Worm (Caenorhabditis elegans): ENCODE results near the gene srw-21.

The srw-21 gene

DNA sequence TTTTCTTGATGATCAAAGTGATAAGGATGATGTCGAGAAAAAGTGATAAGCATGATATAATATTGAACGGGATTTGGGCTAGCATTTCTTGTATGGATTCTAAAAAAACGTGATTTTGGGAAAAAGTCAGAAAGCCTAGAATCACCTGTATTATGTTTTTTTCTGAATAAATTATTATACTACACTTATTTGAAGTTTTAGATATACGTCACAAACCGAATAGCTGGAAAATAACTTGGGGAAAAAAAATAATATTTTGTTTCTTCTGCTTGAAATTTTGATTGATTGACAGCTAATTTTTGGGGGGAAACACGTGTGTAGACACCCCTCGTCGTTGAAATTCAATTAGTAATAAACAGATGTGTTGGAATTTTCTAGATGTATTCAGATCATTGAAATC lies 4.7 kb downstream of the srw-21 start, which contains the start of gene str-264:
TSS of gene str-264 (minus strand) at position 101 of the 400 bp plus-strand sequence.
- TF ChIP-seq F13C5.2 (tag; optimal IDR thresholded peaks at IDR 0.05) (no peak), ceh-36 (tag; optimal IDR thresholded peaks at IDR 0.05) (no peak), hmg-4 (GFP tag; optimal IDR thresholded peaks at IDR 0.05) (no peak)

DNA sequence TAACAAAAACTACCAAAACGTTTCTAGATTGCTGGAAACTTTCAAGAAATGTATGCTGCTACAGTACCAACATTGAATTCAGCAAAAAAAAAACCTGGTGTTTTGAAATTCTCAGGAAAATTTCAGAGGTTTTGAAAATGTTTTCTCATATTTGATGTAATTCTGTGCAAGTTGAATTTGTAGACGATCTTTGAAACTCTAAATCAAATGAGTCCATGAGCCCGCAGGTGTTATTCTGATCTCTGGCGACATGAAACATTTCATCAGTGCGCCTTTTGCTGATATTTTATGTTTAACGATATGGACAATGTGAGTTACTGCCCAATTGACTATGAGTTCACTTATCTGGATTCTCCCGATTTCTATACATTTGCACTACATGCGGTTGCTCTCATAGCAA lies 5.8 kb downstream of the srw-21 start, which contains the start of gene srh-218:
TSS of gene srh-218 (plus strand) at position 301 of the 400 bp plus-strand sequence.
- TF ChIP-seq aly-1 (tag; optimal IDR thresholded peaks at IDR 0.05) (no peak), pes-1 (GFP tag; IDR thresholded peaks at IDR 0.05) (no peak), tbx-11 (GFP tag; IDR thresholded peaks at IDR 0.05) (no peak), F13C5.2 (tag; optimal IDR thresholded peaks at IDR 0.05) (no peak), B0310.2 (tag; optimal IDR thresholded peaks at IDR 0.05) (no peak), tbx-37 (GFP tag; conservative IDR thresholded peaks at IDR 0.05) (no peak), tra-4 (tag; optimal IDR thresholded peaks at IDR 0.05) (no peak), hmg-4 (GFP tag; optimal IDR thresholded peaks at IDR 0.05) (no peak), ceh-13 (GFP tag; optimal IDR thresholded peaks at IDR 0.05) (no peak)

DNA sequence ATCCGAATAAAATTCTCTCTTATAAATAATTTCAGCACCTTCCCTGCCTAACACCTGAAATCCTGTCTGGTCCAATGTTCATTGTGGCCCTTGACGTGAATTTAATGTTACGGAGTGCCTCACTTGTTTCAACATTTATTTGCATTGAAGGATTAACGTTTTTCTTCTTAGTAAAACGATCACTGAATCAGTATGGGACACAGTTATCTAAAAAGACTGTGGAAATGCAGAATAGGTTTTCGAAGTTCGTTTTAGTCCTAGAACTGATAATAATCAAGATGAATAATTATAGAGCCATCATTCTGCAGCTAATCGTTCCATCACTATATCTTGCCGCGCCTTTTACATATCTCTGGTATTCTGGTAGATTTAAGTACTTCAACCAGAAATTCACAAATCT lies 7.3 kb downstream of the srw-21 start, which contains the start of gene srh-219:
TSS of gene srh-219 (plus strand) at position 301 of the 400 bp plus-strand sequence.
- TF ChIP-seq sea-1 (GFP tag; conservative IDR thresholded peaks at IDR 0.05) = no peak
- no peak for TF ChIP-seq F13C5.2 (tag; optimal IDR thresholded peaks at IDR 0.05)
- no peak for TF ChIP-seq tbx-37 (GFP tag; conservative IDR thresholded peaks at IDR 0.05)
- no peak for TF ChIP-seq ama-1 (optimal IDR thresholded peaks at IDR 0.05)
- no peak for TF ChIP-seq flt-1 (GFP tag; IDR thresholded peaks at IDR 0.05)
- no peak for TF ChIP-seq ceh-13 (GFP tag; optimal IDR thresholded peaks at IDR 0.05)
- no peak for TF ChIP-seq tra-4 (tag; optimal IDR thresholded peaks at IDR 0.05)
- TF ChIP-seq B0310.2 (tag; optimal IDR thresholded peaks at IDR 0.05) = no peak
- no peak for TF ChIP-seq tbx-11 (GFP tag; IDR thresholded peaks at IDR 0.05)
- no peak for TF ChIP-seq scrt-1 (GFP tag; IDR thresholded peaks at IDR 0.05)

DNA sequence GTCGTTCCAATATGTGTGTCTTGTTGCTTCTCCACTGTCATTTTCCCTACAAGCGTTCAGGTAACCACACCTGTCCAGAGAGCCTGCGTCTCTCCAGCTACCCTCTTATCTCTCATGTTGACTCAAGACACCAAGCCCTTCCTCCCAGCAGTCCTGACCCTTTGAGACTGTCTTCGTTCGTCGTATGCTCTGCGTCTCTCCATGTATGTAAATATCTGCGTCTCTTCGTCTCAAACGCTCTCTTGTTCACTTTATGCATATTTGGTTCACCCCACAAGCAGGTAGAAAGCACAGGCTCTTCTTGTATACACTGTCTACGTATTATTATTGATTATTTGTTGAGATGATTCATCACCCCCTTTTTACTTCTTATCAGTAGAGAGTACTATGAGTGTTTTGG lies 9.9 kb downstream of the srw-21 start:
- TF ChIP-seq tra-4 (tag; optimal IDR thresholded peaks at IDR 0.05) = no peak
- no peak for TF ChIP-seq pes-1 (GFP tag; IDR thresholded peaks at IDR 0.05)
- TF ChIP-seq scrt-1 (GFP tag; IDR thresholded peaks at IDR 0.05) = no peak
- TF ChIP-seq hmbx-1 (tag; optimal IDR thresholded peaks at IDR 0.05) = no peak
- no peak for TF ChIP-seq sea-1 (GFP tag; conservative IDR thresholded peaks at IDR 0.05)
- TF ChIP-seq tbx-37 (GFP tag; conservative IDR thresholded peaks at IDR 0.05) = no peak
- no peak for TF ChIP-seq tbx-11 (GFP tag; IDR thresholded peaks at IDR 0.05)
- no peak for TF ChIP-seq ceh-36 (tag; optimal IDR thresholded peaks at IDR 0.05)

DNA sequence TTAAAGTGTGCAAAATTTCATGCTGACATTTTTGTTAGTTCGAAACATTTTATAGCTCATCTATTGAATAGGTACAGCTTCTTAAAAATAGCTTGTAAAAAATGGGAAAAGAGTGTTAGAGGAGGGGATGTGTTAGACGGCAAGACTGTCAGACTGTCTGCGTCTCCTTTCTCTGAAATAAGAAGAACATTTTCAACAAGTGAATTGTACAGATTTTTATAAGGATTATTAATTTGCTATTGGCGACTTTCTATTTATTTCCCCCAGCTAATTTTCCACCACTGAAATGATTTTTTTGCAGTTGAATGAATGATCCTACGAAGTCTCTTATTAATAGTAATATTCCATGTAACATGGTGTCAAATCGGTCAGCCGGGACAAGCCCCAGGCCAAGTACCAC lies 10.6 kb downstream of the srw-21 start, which contains the start of gene C06B8.7:
TSS of gene C06B8.7 (plus strand) at position 301 of the 400 bp plus-strand sequence.
- TF ChIP-seq hnd-1 (tag; optimal IDR thresholded peaks at IDR 0.05) = no peak
- no peak for TF ChIP-seq ceh-13 (GFP tag; optimal IDR thresholded peaks at IDR 0.05)

DNA sequence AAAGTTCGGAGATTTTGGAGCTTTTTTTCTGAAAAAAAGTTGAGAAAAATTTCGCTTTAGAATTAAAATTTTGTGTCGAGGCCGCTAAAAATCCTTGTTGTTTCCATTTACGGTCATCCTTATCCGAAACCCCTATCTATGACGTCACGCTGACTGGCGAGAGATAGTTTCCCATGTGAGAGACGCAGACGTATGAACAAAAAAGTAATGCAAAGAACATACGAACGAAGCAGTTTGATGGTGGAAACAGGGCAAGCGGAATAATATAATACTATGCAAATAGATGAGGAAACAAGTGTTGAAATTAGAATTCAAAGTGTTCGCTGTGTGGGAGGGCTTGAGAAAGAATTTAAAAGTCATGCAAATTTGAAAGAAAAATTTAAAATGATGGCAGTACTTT lies 11.2 kb downstream of the srw-21 start:
- TF ChIP-seq B0310.2 (tag; optimal IDR thresholded peaks at IDR 0.05) = no peak

DNA sequence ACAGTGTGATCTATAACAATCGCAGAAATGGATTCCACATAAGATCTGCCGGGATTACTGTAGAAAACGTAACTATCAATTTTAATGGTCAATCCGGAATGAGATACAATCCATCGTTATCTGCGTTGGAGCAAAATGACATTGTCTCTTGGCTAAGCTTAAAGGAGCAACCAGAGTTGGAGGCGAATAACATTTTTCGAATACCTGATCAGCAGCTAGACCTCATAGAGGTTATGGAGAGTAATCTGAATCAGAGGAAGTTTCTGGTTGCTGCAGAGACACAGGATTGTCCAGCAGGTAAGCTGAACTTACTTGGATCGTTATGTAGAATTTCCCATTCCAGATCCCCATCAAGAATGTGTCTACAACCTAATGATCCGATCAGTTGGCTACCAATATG lies 15.7 kb downstream of the srw-21 start:
- no peak for TF ChIP-seq ceh-36 (tag; optimal IDR thresholded peaks at IDR 0.05)
- no peak for TF ChIP-seq tbx-11 (GFP tag; IDR thresholded peaks at IDR 0.05)
- no peak for TF ChIP-seq ceh-13 (GFP tag; optimal IDR thresholded peaks at IDR 0.05)
- no peak for TF ChIP-seq scrt-1 (GFP tag; IDR thresholded peaks at IDR 0.05)
- TF ChIP-seq aly-1 (tag; optimal IDR thresholded peaks at IDR 0.05) = no peak

DNA sequence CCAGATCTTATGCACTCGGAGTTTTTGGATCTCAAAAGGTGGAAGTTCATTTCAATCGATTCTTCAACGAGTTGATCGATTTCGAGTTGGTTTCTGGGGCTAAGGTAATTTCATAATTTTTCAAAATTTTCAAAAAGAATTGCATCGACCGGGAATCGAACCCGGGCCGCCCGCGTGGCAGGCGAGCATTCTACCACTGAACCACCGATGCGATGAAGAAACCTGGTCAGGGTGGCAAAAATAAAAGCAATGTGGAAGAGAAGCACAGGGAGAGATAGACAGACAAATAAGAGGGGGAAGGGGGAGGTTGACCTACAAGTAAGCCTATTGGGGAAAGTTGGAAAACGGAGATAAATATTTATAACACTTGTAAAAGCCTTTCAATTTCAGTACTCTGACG lies 17.2 kb downstream of the srw-21 start:
- TF ChIP-seq ama-1 (optimal IDR thresholded peaks at IDR 0.05) = no peak
- 0 out of 2 replicates have a peak, but pooled peaks have one; percentile 34 for TF ChIP-seq tbx-37 (GFP tag; conservative IDR thresholded peaks at IDR 0.05)
- no peak; the same call in 1 of the 2 replicates for TF ChIP-seq pes-1 (GFP tag; IDR thresholded peaks at IDR 0.05)
- TF ChIP-seq sea-1 (GFP tag; conservative IDR thresholded peaks at IDR 0.05) = peak; percentile 81
- no peak for TF ChIP-seq tra-4 (tag; optimal IDR thresholded peaks at IDR 0.05)
- no peak for TF ChIP-seq hmbx-1 (tag; optimal IDR thresholded peaks at IDR 0.05)
- no peak for TF ChIP-seq hmg-4 (GFP tag; optimal IDR thresholded peaks at IDR 0.05)
- peak; percentile 65; the same call in 1 of the 2 replicates for TF ChIP-seq scrt-1 (GFP tag; IDR thresholded peaks at IDR 0.05)
- TF ChIP-seq hnd-1 (tag; optimal IDR thresholded peaks at IDR 0.05) = no peak
- TF ChIP-seq F13C5.2 (tag; optimal IDR thresholded peaks at IDR 0.05) = peak; percentile 44
- TF ChIP-seq ceh-36 (tag; optimal IDR thresholded peaks at IDR 0.05) = peak; percentile 45
- peak; percentile 74; the same call in 1 of the 2 replicates for TF ChIP-seq tbx-11 (GFP tag; IDR thresholded peaks at IDR 0.05)
- peak; percentile 41 for TF ChIP-seq aly-1 (tag; optimal IDR thresholded peaks at IDR 0.05)
- peak; percentile 40 for TF ChIP-seq ceh-13 (GFP tag; optimal IDR thresholded peaks at IDR 0.05)
- TF ChIP-seq ets-7 (tag; optimal IDR thresholded peaks at IDR 0.05) = no peak
- peak; percentile 78 for TF ChIP-seq flt-1 (GFP tag; IDR thresholded peaks at IDR 0.05)
- TF ChIP-seq B0310.2 (tag; optimal IDR thresholded peaks at IDR 0.05) = peak; percentile 42

DNA sequence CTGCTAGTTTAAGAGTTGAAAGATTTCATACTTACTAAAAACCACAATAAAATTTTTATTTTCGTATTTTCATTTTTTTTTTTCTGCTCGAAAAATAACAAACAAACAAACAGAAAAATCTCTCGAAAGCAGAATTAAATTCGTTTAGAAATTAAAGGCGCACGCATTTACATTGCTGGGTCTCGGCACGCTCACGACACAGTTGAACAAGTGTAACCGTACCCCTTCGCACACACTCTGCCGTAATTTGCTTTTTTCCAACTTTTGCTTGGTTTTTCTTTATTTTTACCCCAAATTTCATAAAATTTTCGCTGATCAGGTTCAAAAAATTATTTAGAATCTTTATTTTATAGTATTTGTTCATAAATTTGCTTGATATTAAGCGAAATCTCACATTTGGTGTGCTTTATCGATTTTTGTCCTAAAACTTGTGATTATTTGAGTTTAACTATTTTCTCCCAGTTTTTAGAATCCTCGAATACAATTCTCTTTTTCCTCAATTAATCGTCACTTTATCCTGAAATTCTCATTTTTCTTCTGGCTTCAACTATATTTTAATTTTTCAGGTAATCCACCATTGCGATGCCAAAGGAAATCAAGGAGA lies 23.9 kb downstream of the srw-21 start, which contains the start of gene rpl-38:
TSS of gene rpl-38 (plus strand) at position 554 of the 604 bp plus-strand sequence.
- TF ChIP-seq tbx-11 (GFP tag; IDR thresholded peaks at IDR 0.05) (no peak), ama-1 (optimal IDR thresholded peaks at IDR 0.05) (peak; percentile 70), ceh-13 (GFP tag; optimal IDR thresholded peaks at IDR 0.05) (no peak), tra-4 (tag; optimal IDR thresholded peaks at IDR 0.05) (no peak), sea-1 (GFP tag; conservative IDR thresholded peaks at IDR 0.05) (0 out of 2 replicates have a peak, but pooled peaks have one; percentile 34), pes-1 (GFP tag; IDR thresholded peaks at IDR 0.05) (no peak), F13C5.2 (tag; optimal IDR thresholded peaks at IDR 0.05) (no peak), aly-1 (tag; optimal IDR thresholded peaks at IDR 0.05) (no peak), scrt-1 (GFP tag; IDR thresholded peaks at IDR 0.05) (no peak), hmbx-1 (tag; optimal IDR thresholded peaks at IDR 0.05) (no peak), flt-1 (GFP tag; IDR thresholded peaks at IDR 0.05) (no peak), tbx-37 (GFP tag; conservative IDR thresholded peaks at IDR 0.05) (peak; percentile 16; the same call in 1 of the 2 replicates), hnd-1 (tag; optimal IDR thresholded peaks at IDR 0.05) (no peak), hmg-4 (GFP tag; optimal IDR thresholded peaks at IDR 0.05) (no peak), B0310.2 (tag; optimal IDR thresholded peaks at IDR 0.05) (no peak), ceh-36 (tag; optimal IDR thresholded peaks at IDR 0.05) (no peak)
